Fruit fly (Drosophila melanogaster): ENCODE results near the gene Naa60.

DNA sequence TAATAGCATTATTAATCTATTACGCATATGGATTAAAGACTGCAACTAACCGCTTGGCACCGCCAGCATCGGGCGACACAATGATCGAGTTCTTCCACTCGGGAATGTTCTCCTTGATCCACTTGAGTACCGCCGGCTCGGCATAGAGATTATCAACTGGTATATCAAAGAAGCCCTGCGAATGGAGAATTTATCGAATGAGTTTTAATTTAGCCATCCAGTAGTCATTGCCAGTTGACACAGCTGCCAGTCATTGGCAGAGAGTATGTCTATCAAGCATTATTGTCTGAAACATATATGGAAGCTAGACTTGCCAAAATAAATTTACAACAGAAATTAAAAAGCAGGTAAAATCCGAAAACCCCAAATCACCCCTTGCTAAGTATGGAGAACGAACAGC lies 41.8 kb upstream of the Naa60 start, which contains the start of gene CG16719:
- no peak for TF ChIP-seq CG11617 (GFP tag; optimal IDR thresholded peaks at IDR 0.05)
- TF ChIP-seq CG7045 (GFP tag; optimal IDR thresholded peaks at IDR 0.05): no peak
- TF ChIP-seq CG14711 (tag; optimal IDR thresholded peaks at IDR 0.05): no peak
- TF ChIP-seq CG12768 (GFP tag; optimal IDR thresholded peaks at IDR 0.05): no peak
